Worm (Caenorhabditis elegans) whole organism, young adult: ENCODE results near the gene Y32G9A.5.

Experiments used
- F10E7.11 ChIP-seq: sonication (generic microtip); optimal IDR thresholded peaks from 2 replicates; lab custom pipeline; 2017; ENCODE audit warnings: mild to moderate bottlenecking, missing genetic modification characterization, moderate library complexity, missing compliant biosample characterization
- F33H1.4 ChIP-seq: fragments of 200-800 bp; sonication (Bioruptor generic); IDR thresholded peaks from 2 replicates; pipeline ENCODE4 v1.3.6; 2022; ENCODE audit warnings: missing genetic modification reagents, missing genetic modification characterization, missing compliant biosample characterization
- F55B11.4 ChIP-seq: sonication (generic microtip); optimal IDR thresholded peaks from 2 replicates; lab custom pipeline; 2016; ENCODE audit warnings: missing compliant biosample characterization, missing genetic modification characterization, borderline replicate concordance; ENCODE audit not compliant: insufficient read depth
- Y53G8AR.9 ChIP-seq: fragments of 200-800 bp; sonication (Bioruptor generic); conservative IDR thresholded peaks from 2 replicates; pipeline ENCODE4 v1.3.6; 2022; ENCODE audit warnings: missing genetic modification reagents, missing genetic modification characterization, missing compliant biosample characterization
- Y79H2A.3 ChIP-seq: fragments of 200-800 bp; sonication (Bioruptor generic); conservative IDR thresholded peaks from 2 replicates; pipeline ENCODE4 v1.3.6; 2022; ENCODE audit warnings: missing genetic modification reagents, missing genetic modification characterization, missing compliant biosample characterization
- Y95B8A.8 ChIP-seq: fragments of 200-800 bp; sonication (Bioruptor generic); IDR thresholded peaks from 2 replicates; pipeline ENCODE4 v1.3.6; 2022; ENCODE audit warnings: missing genetic modification reagents, missing genetic modification characterization, missing compliant biosample characterization
- ccch-3 ChIP-seq: fragments of 200-800 bp; sonication (Bioruptor generic); optimal IDR thresholded peaks from 2 replicates; lab custom pipeline; 2018; ENCODE audit warnings: mild to moderate bottlenecking, missing genetic modification characterization, missing compliant biosample characterization
- efl-1 ChIP-seq: fragments of 150-350 bp; optimal IDR thresholded peaks from 2 replicates; lab custom pipeline; 2014; ENCODE audit warnings: missing biosample characterization, missing genetic modification reagents, missing genetic modification characterization
- gei-17 ChIP-seq: fragments of 200-800 bp; sonication (Bioruptor generic); optimal IDR thresholded peaks from 2 replicates; lab custom pipeline; 2018; ENCODE audit warnings: mild to moderate bottlenecking, missing genetic modification characterization, missing compliant biosample characterization
- hlh-26 ChIP-seq: fragments of 200-800 bp; sonication (Bioruptor generic); conservative IDR thresholded peaks from 2 replicates; pipeline ENCODE4 v1.3.6; 2022; ENCODE audit warnings: missing genetic modification reagents, missing genetic modification characterization, missing compliant biosample characterization
- hmg-1.2 ChIP-seq: fragments of 200-800 bp; sonication (Bioruptor generic); IDR thresholded peaks from 2 replicates; pipeline ENCODE4 v1.3.6; 2022; ENCODE audit warnings: missing genetic modification reagents, missing genetic modification characterization, missing compliant biosample characterization
- let-607 ChIP-seq, 2 experiments: fragments of 200-800 bp in 1 of 2; sonication (Bioruptor generic) in 1 of 2; sonication (generic microtip) in 1 of 2; optimal IDR thresholded peaks; 2 replicates each; lab custom pipeline; 2016 to 2018; ENCODE audit warnings: mild to moderate bottlenecking in 2 of 2, missing compliant biosample characterization in 2 of 2, missing genetic modification characterization in 2 of 2, moderate library complexity in 2 of 2, missing genotype in 1 of 2
- mcd-1 ChIP-seq: fragments of 200-800 bp; sonication (Bioruptor generic); IDR thresholded peaks from 2 replicates; pipeline ENCODE4 v1.3.6; 2022; ENCODE audit warnings: missing genetic modification reagents, missing genetic modification characterization, missing compliant biosample characterization
- nhr-179 ChIP-seq: sonication (generic microtip); optimal IDR thresholded peaks from 2 replicates; lab custom pipeline; 2016; ENCODE audit warnings: mild to moderate bottlenecking, missing genetic modification characterization, missing compliant biosample characterization
- tbp1 ChIP-seq: fragments of 200-800 bp; sonication (Bioruptor generic); optimal IDR thresholded peaks from 2 replicates; lab custom pipeline; 2018; ENCODE audit warnings: mild to moderate bottlenecking, missing genetic modification characterization, missing compliant biosample characterization
- ztf-18 ChIP-seq: sonication (generic microtip); optimal IDR thresholded peaks from 2 replicates; lab custom pipeline; 2016; ENCODE audit warnings: missing genotype, mild to moderate bottlenecking, missing genetic modification characterization, missing compliant biosample characterization
- ztf-28 ChIP-seq: fragments of 200-800 bp; sonication (Bioruptor generic); IDR thresholded peaks from 2 replicates; pipeline ENCODE4 v1.3.6; 2022; ENCODE audit warnings: missing genetic modification reagents, missing genetic modification characterization, missing compliant biosample characterization

Y32G9A.5 gene

DNA sequence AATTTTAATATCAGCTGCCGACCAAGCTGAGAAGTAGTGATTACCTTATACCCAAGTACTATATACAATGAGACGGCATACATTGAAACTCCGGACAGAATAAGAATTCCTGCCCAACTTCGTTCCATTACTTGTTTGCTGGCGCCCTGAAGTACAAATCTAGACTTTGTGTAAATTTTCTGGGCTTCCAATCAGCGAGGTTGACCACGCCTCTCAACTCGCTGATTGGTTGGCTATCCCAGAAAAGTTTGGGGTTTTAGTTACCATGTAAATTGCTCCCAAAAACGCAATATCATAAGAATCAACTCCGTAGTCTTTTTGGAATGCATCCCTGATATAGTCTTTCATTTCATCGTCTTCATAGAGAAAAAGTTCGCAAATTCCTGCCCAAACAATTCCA, 47.8 kb downstream of the Y32G9A.5 start:
- no peak for TF ChIP-seq let-607 (tag; optimal IDR thresholded peaks at IDR 0.05; lab: Kevin White, UChicago)
- TF ChIP-seq Y53G8AR.9 (GFP tag; lab: Robert Waterston, UW) = no peak
- TF ChIP-seq gei-17 (GFP tag; lab: Kevin White, UChicago) = no peak
- TF ChIP-seq efl-1 = no peak
- no peak for TF ChIP-seq mcd-1 (GFP tag; lab: Robert Waterston, UW)
- TF ChIP-seq F10E7.11 = no peak

DNA sequence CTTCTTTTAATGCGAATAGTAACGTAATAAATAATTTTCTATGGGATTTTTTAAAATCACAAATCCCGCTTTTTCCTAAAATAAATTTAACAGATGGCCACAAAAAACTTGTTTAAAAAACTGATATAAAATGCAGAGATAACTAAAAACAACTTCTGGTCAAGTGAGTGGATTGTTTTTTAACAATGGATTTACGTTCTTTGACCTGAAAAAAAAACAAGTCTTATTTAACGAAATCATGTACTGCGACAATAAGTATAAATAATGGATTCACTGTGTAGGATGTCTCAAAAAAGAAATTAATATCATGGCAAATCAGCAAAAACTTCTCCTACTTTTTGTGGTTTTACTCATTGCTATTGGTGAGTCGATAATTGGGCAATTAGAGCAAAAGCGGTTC, 49.7 kb downstream of the Y32G9A.5 start, which contains the start of gene fipr-25:
fipr-25 (plus strand) TSS at position 301 of the 400 bp plus-strand sequence.
- TF ChIP-seq hlh-26 (GFP tag; lab: Robert Waterston, UW) = no peak
- no peak for TF ChIP-seq F33H1.4 (GFP tag; lab: Robert Waterston, UW)
- TF ChIP-seq hmg-1.2 = no peak
- no peak for TF ChIP-seq tbp1 (GFP tag; lab: Kevin White, UChicago)
- no peak for TF ChIP-seq ztf-28 (GFP tag; lab: Robert Waterston, UW)
- TF ChIP-seq ztf-18 (tag; lab: Kevin White, UChicago) = no peak
- no peak for TF ChIP-seq Y95B8A.8 (GFP tag; lab: Robert Waterston, UW)
- no peak for TF ChIP-seq nhr-179 (tag; lab: Kevin White, UChicago)
- TF ChIP-seq F55B11.4 (tag; lab: Kevin White, UChicago) = no peak
- TF ChIP-seq ccch-3 = no peak
- TF ChIP-seq Y79H2A.3 (GFP tag; lab: Robert Waterston, UW) = no peak
